Fruit fly (Drosophila melanogaster) whole organism, wandering third instar larva: ENCODE data around the gene CG18810.

Source experiments
- Abd-B ChIP-seq: fragments of >200 bp; optimal IDR thresholded peaks from 2 replicates; lab custom pipeline; 2017; ENCODE audit warnings: missing biosample characterization, missing genetic modification characterization
- CG32264 ChIP-seq: fragments of 200-800 bp; sonication (Bioruptor generic); optimal IDR thresholded peaks from 2 replicates; lab custom pipeline; 2016; ENCODE audit warnings: missing biosample characterization, missing genetic modification characterization
- CrebA ChIP-seq: fragments of 200-800 bp; sonication (Bioruptor generic); optimal IDR thresholded peaks from 2 replicates; lab custom pipeline; 2016; ENCODE audit warnings: missing biosample characterization, mild to moderate bottlenecking, missing genetic modification characterization, borderline replicate concordance
- Hnf4 ChIP-seq: fragments of 200-800 bp; sonication (Bioruptor generic); optimal IDR thresholded peaks from 2 replicates; lab custom pipeline; 2016; ENCODE audit warnings: missing biosample characterization, mild to moderate bottlenecking, missing genetic modification characterization
- Hr83 ChIP-seq: fragments of 200-300 bp; sonication (Bioruptor generic); optimal IDR thresholded peaks from 2 replicates; lab custom pipeline; 2016; ENCODE audit warnings: missing biosample characterization, mild to moderate bottlenecking, missing genetic modification characterization, moderate library complexity; ENCODE audit not compliant: poor library complexity, severe bottlenecking
- OdsH ChIP-seq: fragments of 200-800 bp; sonication (Bioruptor generic); optimal IDR thresholded peaks from 2 replicates; lab custom pipeline; 2016; ENCODE audit warnings: missing biosample characterization, mild to moderate bottlenecking, missing genetic modification characterization
- brk ChIP-seq: fragments of 200-800 bp; sonication (Bioruptor generic); optimal IDR thresholded peaks from 2 replicates; lab custom pipeline; 2016; ENCODE audit warnings: missing biosample characterization, mild to moderate bottlenecking, missing genetic modification characterization
- fru ChIP-seq: fragments of 200-800 bp; sonication (Bioruptor generic); optimal IDR thresholded peaks from 3 replicates; lab custom pipeline; 2016; ENCODE audit warnings: missing biosample characterization, mild to moderate bottlenecking, missing genetic modification characterization
- h ChIP-seq: fragments of 200-800 bp; sonication (Bioruptor generic); optimal IDR thresholded peaks from 3 replicates; lab custom pipeline; 2016; ENCODE audit warnings: missing biosample characterization, mild to moderate bottlenecking, missing genetic modification characterization
- psq ChIP-seq: fragments of 200-800 bp; sonication (Bioruptor generic); optimal IDR thresholded peaks from 3 replicates; lab custom pipeline; 2017; ENCODE audit warnings: missing biosample characterization, mild to moderate bottlenecking, missing genetic modification characterization, moderate library complexity
- sv ChIP-seq: fragments of 200-800 bp; sonication (Bioruptor generic); optimal IDR thresholded peaks from 3 replicates; lab custom pipeline; 2016; ENCODE audit warnings: missing biosample characterization, missing genetic modification characterization

- no peak for TF ChIP-seq OdsH (GFP tag; lab: Kevin White, UChicago)
- no peak for TF ChIP-seq h
- TF ChIP-seq Hnf4 (GFP tag; lab: Kevin White, UChicago) = no peak
- TF ChIP-seq CrebA (GFP tag; lab: Kevin White, UChicago) = no peak
- TF ChIP-seq Hr83 = no peak
- no peak for TF ChIP-seq sv (GFP tag; lab: Kevin White, UChicago)
- TF ChIP-seq Abd-B (GFP tag; lab: Kevin White, UChicago) = no peak
- no peak for TF ChIP-seq fru (GFP tag; lab: Kevin White, UChicago)
- no peak for TF ChIP-seq brk (GFP tag; lab: Kevin White, UChicago)
- TF ChIP-seq psq (GFP tag; lab: Kevin White, UChicago) = no peak
- TF ChIP-seq CG32264 (GFP tag; lab: Kevin White, UChicago) = no peak
Observed at dm6 chr2L:20648612-20649011, at the start of gene CG18810.
